Worm (Caenorhabditis elegans) whole organism, L1 larva: ENCODE measurements around the gene tkr-1.

Experiments
- ces-1 ChIP-seq: fragments of 150-350 bp; optimal IDR thresholded peaks from 2 replicates; lab custom pipeline; 2014; ENCODE audit warnings: missing biosample characterization, missing genetic modification reagents, missing genetic modification characterization
- jun-1 ChIP-seq: fragments of 150-350 bp; optimal IDR thresholded peaks from 2 replicates; lab custom pipeline; 2014; ENCODE audit warnings: missing biosample characterization, missing genetic modification reagents, missing genetic modification characterization
- lin-13 ChIP-seq: fragments of 150-350 bp; optimal IDR thresholded peaks from 2 replicates; lab custom pipeline; 2014; ENCODE audit warnings: missing biosample characterization, missing genetic modification reagents, missing genetic modification characterization
- lin-39 ChIP-seq: fragments of 150-350 bp; optimal IDR thresholded peaks from 2 replicates; lab custom pipeline; 2014; ENCODE audit warnings: missing biosample characterization, missing genetic modification reagents, missing genetic modification characterization
- mdl-1 ChIP-seq, 2 experiments: fragments of 150-350 bp; optimal IDR thresholded peaks; 2 replicates each; lab custom pipeline; 2014 to 2017; ENCODE audit warnings: missing biosample characterization in 2 of 2, missing genetic modification characterization in 2 of 2, inconsistent platforms in 1 of 2
- mef-2 ChIP-seq: fragments of 150-350 bp; optimal IDR thresholded peaks from 2 replicates; lab custom pipeline; 2014; ENCODE audit warnings: missing biosample characterization, missing genetic modification characterization
- nhr-28 ChIP-seq: fragments of 150-350 bp; optimal IDR thresholded peaks from 2 replicates; lab custom pipeline; 2014; ENCODE audit warnings: missing biosample characterization, missing genetic modification characterization
- skn-1 ChIP-seq: fragments of 150-350 bp; optimal IDR thresholded peaks from 2 replicates; lab custom pipeline; 2014; ENCODE audit warnings: missing biosample characterization, missing genetic modification characterization
- zag-1 ChIP-seq: fragments of 150-350 bp; optimal IDR thresholded peaks from 2 replicates; lab custom pipeline; 2014; ENCODE audit warnings: missing biosample characterization, missing genetic modification characterization

DNA sequence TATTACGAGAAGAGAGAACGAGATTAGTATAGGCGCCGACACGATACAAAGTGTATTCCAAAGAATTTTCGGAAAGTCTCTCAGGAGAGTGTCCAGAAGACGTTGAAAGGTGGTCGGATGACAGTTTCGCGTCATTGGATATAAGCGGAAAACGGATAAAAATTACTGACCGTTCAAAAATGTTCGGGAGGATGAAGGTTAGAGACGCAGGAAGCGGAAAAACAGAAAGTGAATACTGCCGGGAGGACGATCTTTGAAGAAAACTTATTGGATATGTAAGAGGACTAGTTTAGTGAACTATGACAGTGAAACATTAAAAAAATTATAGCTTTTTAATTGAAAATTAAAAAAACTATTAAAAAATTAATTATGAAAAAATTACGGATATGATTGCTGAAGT lies 48.5 kb upstream of the tkr-1 start:
- TF ChIP-seq zag-1 (tag; lab: Kevin White, UChicago) (no peak), nhr-28 (tag; lab: Kevin White, UChicago) (no peak), ces-1 (GFP tag; lab: Kevin White, UChicago) (no peak), jun-1 (tag; lab: Kevin White, UChicago) (no peak), mef-2 (tag; lab: Kevin White, UChicago) (no peak), lin-13 (GFP tag; lab: Kevin White, UChicago) (no peak), skn-1 (tag; lab: Kevin White, UChicago) (no peak), lin-39 (no peak), mdl-1 (tag; optimal IDR thresholded peaks at IDR 0.05; lab: Kevin White, UChicago) (no peak)
